Worm (Caenorhabditis elegans) whole organism, young adult: Measurements from ENCODE around the gene ZC373.2.

Source experiments
- B0019.2 ChIP-seq: fragments of 200-800 bp; sonication (Bioruptor generic); conservative IDR thresholded peaks from 2 replicates; pipeline ENCODE4 v1.3.6; 2022; ENCODE audit warnings: missing genetic modification reagents, missing genetic modification characterization, missing compliant biosample characterization
- B0336.3 ChIP-seq: fragments of 200-800 bp; sonication (Bioruptor generic); IDR thresholded peaks from 2 replicates; pipeline ENCODE4 v1.3.6; 2022; ENCODE audit warnings: missing genetic modification characterization, missing compliant biosample characterization
- F10E7.11 ChIP-seq: sonication (generic microtip); optimal IDR thresholded peaks from 2 replicates; lab custom pipeline; 2017; ENCODE audit warnings: mild to moderate bottlenecking, missing genetic modification characterization, moderate library complexity, missing compliant biosample characterization
- F33H1.4 ChIP-seq: fragments of 200-800 bp; sonication (Bioruptor generic); IDR thresholded peaks from 2 replicates; pipeline ENCODE4 v1.3.6; 2022; ENCODE audit warnings: missing genetic modification reagents, missing genetic modification characterization, missing compliant biosample characterization
- F57A8.1 ChIP-seq: fragments of 200-800 bp; sonication (Bioruptor generic); optimal IDR thresholded peaks from 2 replicates; lab custom pipeline; 2018; ENCODE audit warnings: mild to moderate bottlenecking, missing genetic modification characterization, moderate library complexity, missing compliant biosample characterization
- T26A5.8 ChIP-seq: sonication (generic microtip); optimal IDR thresholded peaks from 2 replicates; lab custom pipeline; 2016; ENCODE audit warnings: missing genetic modification characterization, missing compliant biosample characterization
- Y56A3A.18 ChIP-seq: fragments of 200-800 bp; sonication (Bioruptor generic); IDR thresholded peaks from 2 replicates; pipeline ENCODE4 v1.3.6; 2022; ENCODE audit warnings: missing genetic modification reagents, missing genetic modification characterization, missing compliant biosample characterization
- akir-1 ChIP-seq: fragments of 200-800 bp; sonication (Bioruptor generic); optimal IDR thresholded peaks from 2 replicates; lab custom pipeline; 2018; ENCODE audit warnings: mild to moderate bottlenecking, missing genetic modification characterization, moderate library complexity, missing compliant biosample characterization
- ama-1 ChIP-seq, 3 experiments: fragments of 150-350 bp in 1 of 3; sonication (generic microtip) in 2 of 3; optimal IDR thresholded peaks; 2 replicates each; lab custom pipeline; 2014 to 2018; ENCODE audit warnings: missing biosample characterization in 2 of 3, missing genetic modification characterization in 2 of 3, missing genetic modification reagents in 2 of 3
- aptf-3 ChIP-seq: fragments of 200-800 bp; sonication (Bioruptor generic); IDR thresholded peaks from 2 replicates; pipeline ENCODE4 v1.3.6; 2022; ENCODE audit warnings: missing genetic modification characterization, missing compliant biosample characterization
- attf-6 ChIP-seq: fragments of 200-800 bp; sonication (Bioruptor generic); IDR thresholded peaks from 2 replicates; pipeline ENCODE4 v1.3.6; 2022; ENCODE audit warnings: missing genetic modification reagents, missing genetic modification characterization, missing compliant biosample characterization
- bed-1 ChIP-seq: fragments of 200-800 bp; sonication (Bioruptor generic); IDR thresholded peaks from 2 replicates; pipeline ENCODE4 v1.3.6; 2022; ENCODE audit warnings: missing genetic modification reagents, missing genetic modification characterization, missing compliant biosample characterization
- ceh-27 ChIP-seq: fragments of 200-800 bp; sonication (Bioruptor generic); optimal IDR thresholded peaks from 2 replicates; lab custom pipeline; 2018; ENCODE audit warnings: mild to moderate bottlenecking, missing genetic modification characterization, moderate library complexity, missing compliant biosample characterization
- die-1 ChIP-seq: sonication (generic microtip); optimal IDR thresholded peaks from 2 replicates; lab custom pipeline; 2016; ENCODE audit warnings: missing genotype, mild to moderate bottlenecking, missing genetic modification characterization, missing compliant biosample characterization
- egrh-3 ChIP-seq: fragments of 200-800 bp; sonication (Bioruptor generic); IDR thresholded peaks from 2 replicates; pipeline ENCODE4 v1.3.6; 2022; ENCODE audit warnings: missing genetic modification reagents, missing genetic modification characterization, missing compliant biosample characterization
- ekl-4 ChIP-seq: fragments of 200-800 bp; sonication (Bioruptor generic); IDR thresholded peaks from 2 replicates; pipeline ENCODE4 v1.3.6; 2022; ENCODE audit warnings: missing genetic modification reagents, missing genetic modification characterization, missing compliant biosample characterization
- gei-17 ChIP-seq: fragments of 200-800 bp; sonication (Bioruptor generic); optimal IDR thresholded peaks from 2 replicates; lab custom pipeline; 2018; ENCODE audit warnings: mild to moderate bottlenecking, missing genetic modification characterization, missing compliant biosample characterization
- him-1 ChIP-seq: sonication (generic microtip); optimal IDR thresholded peaks from 2 replicates; lab custom pipeline; 2016; ENCODE audit warnings: missing genotype, missing genetic modification reagents, missing genetic modification characterization, missing compliant biosample characterization
- hrde-1 ChIP-seq: sonication (generic microtip); optimal IDR thresholded peaks from 2 replicates; lab custom pipeline; 2016; ENCODE audit warnings: missing genetic modification characterization, mild to moderate bottlenecking, missing compliant biosample characterization, moderate library complexity, missing genotype, missing genetic modification reagents, borderline replicate concordance
- let-526 ChIP-seq: fragments of 200-800 bp; sonication (Bioruptor generic); IDR thresholded peaks from 2 replicates; pipeline ENCODE4 v1.3.6; 2022; ENCODE audit warnings: missing genetic modification reagents, missing genetic modification characterization, missing compliant biosample characterization
- madf-8 ChIP-seq: fragments of 200-800 bp; sonication (Bioruptor generic); conservative IDR thresholded peaks from 2 replicates; pipeline ENCODE4 v1.3.6; 2022; ENCODE audit warnings: missing genetic modification reagents, missing genetic modification characterization, missing compliant biosample characterization
- mes-4 ChIP-seq: sonication (generic microtip); optimal IDR thresholded peaks from 2 replicates; lab custom pipeline; 2016; ENCODE audit warnings: missing genotype, missing genetic modification characterization, missing compliant biosample characterization
- nfya-1 ChIP-seq: sonication (generic microtip); optimal IDR thresholded peaks from 2 replicates; lab custom pipeline; 2017; ENCODE audit warnings: antibody characterized with exemption, missing compliant biosample characterization, missing genetic modification characterization, borderline replicate concordance; ENCODE audit not compliant: insufficient read depth
- nhr-179 ChIP-seq: sonication (generic microtip); optimal IDR thresholded peaks from 2 replicates; lab custom pipeline; 2016; ENCODE audit warnings: mild to moderate bottlenecking, missing genetic modification characterization, missing compliant biosample characterization
- pbrm-1 ChIP-seq: fragments of 200-800 bp; sonication (Bioruptor generic); IDR thresholded peaks from 2 replicates; pipeline ENCODE4 v1.3.6; 2022; ENCODE audit warnings: missing genetic modification reagents, missing genetic modification characterization, missing compliant biosample characterization
- rec-8 ChIP-seq, 2 experiments: sonication (generic microtip); optimal IDR thresholded peaks; 2 replicates each; lab custom pipeline; 2016; ENCODE audit warnings: mild to moderate bottlenecking in 2 of 2, missing genetic modification characterization in 2 of 2, missing genetic modification reagents in 2 of 2, missing genotype in 2 of 2, missing biosample characterization in 1 of 2, missing compliant biosample characterization in 1 of 2, moderate library complexity in 1 of 2
- repo-1 ChIP-seq: sonication (generic microtip); optimal IDR thresholded peaks from 2 replicates; lab custom pipeline; 2017; ENCODE audit warnings: mild to moderate bottlenecking, missing genetic modification characterization, missing compliant biosample characterization
- sdz-38 ChIP-seq: sonication (generic microtip); optimal IDR thresholded peaks from 2 replicates; lab custom pipeline; 2016; ENCODE audit warnings: missing genotype, missing genetic modification characterization, missing compliant biosample characterization
- sea-2 ChIP-seq: fragments of 200-800 bp; sonication (Bioruptor generic); IDR thresholded peaks from 2 replicates; pipeline ENCODE4 v1.3.6; 2022; ENCODE audit warnings: missing genetic modification characterization, missing compliant biosample characterization
- snpc-1.1 ChIP-seq: sonication (generic microtip); optimal IDR thresholded peaks from 2 replicates; lab custom pipeline; 2017; ENCODE audit warnings: missing genetic modification characterization, mild to moderate bottlenecking, missing compliant biosample characterization, antibody characterized with exemption, moderate library complexity, missing genotype, missing genetic modification reagents; ENCODE audit not compliant: insufficient read depth
- somi-1 ChIP-seq: fragments of 200-800 bp; sonication (Bioruptor generic); optimal IDR thresholded peaks from 2 replicates; lab custom pipeline; 2018; ENCODE audit warnings: mild to moderate bottlenecking, missing genetic modification characterization, missing compliant biosample characterization

The ZC373.2 gene

DNA sequence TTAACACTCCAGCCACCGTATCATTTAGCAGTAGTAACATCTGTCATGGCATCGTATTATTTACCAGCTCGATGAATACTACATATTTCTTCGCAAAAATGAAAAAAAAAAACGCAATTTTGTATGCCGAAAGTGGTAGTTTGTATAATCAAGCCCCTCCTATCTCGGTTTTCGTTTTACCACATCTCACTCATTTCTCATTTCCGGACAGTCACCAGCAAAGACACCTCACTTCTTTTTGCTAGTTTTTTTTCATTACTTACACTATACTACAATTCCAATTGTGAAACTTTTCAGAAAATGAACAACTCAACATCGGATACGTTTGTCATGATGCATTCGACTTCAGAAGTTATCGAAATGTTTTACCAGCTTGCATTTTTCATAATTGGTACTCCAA is 9.1 kb downstream of the ZC373.2 start, which contains the start of gene gnrr-3:
Gene gnrr-3, plus strand, starts transcription at position 301 of the 400 bp plus-strand sequence.
- TF ChIP-seq ceh-27 (no peak), egrh-3 (GFP tag; lab: Robert Waterston, UW) (no peak), sdz-38 (no peak), madf-8 (GFP tag; lab: Robert Waterston, UW) (no peak)

DNA sequence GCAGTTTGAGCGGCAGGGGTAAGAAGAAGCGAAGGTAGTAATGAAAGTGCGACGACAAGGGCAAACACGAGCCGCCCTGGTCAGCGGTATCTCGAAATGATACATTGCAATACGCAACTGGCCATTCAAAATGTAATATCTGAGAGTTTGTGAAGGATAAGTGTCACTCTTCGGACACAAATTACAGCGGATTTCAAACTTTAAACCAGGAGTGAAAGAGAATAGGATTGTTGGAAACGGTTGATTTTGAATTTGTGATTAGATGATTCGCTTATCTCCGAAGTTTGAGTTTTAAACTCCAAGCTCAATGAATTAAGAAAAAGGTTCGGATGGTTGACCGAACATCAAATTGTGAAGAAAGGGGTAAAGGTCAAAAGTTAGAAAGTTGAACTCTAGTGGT is 10.9 kb downstream of the ZC373.2 start, which contains the start of gene ZC374.2:
Gene ZC374.2, minus strand, starts transcription at position 101 of the 400 bp plus-strand sequence.
- TF ChIP-seq nhr-179: no peak
- no peak for TF ChIP-seq die-1 (tag; lab: Kevin White, UChicago)
- no peak for TF ChIP-seq bed-1 (GFP tag; lab: Robert Waterston, UW)
- TF ChIP-seq let-526 (GFP tag; lab: Robert Waterston, UW): no peak
- no peak for TF ChIP-seq attf-6 (GFP tag; lab: Robert Waterston, UW)
- TF ChIP-seq akir-1 (GFP tag; lab: Kevin White, UChicago): no peak
- TF ChIP-seq gei-17 (GFP tag; lab: Kevin White, UChicago): no peak
- TF ChIP-seq pbrm-1 (GFP tag; lab: Robert Waterston, UW): no peak
- TF ChIP-seq somi-1 (GFP tag; lab: Kevin White, UChicago): no peak
- TF ChIP-seq F33H1.4 (GFP tag; lab: Robert Waterston, UW): no peak
- no peak for TF ChIP-seq aptf-3 (GFP tag; lab: Robert Waterston, UW)
- no peak for TF ChIP-seq rec-8 (tag; optimal IDR thresholded peaks at IDR 0.05; lab: Kevin White, UChicago)
- TF ChIP-seq F57A8.1 (GFP tag; lab: Kevin White, UChicago): no peak
- TF ChIP-seq, all 124 proteins: peak for 0

- TF ChIP-seq ama-1 (optimal IDR thresholded peaks at IDR 0.05; lab: Kevin White, UChicago): no peak
- no peak for TF ChIP-seq ama-1 (GFP tag; optimal IDR thresholded peaks at IDR 0.05; lab: Kevin White, UChicago)
- TF ChIP-seq Y56A3A.18 (GFP tag; lab: Robert Waterston, UW): no peak
- no peak for TF ChIP-seq nfya-1 (tag; lab: Kevin White, UChicago)
- no peak for TF ChIP-seq B0019.2 (GFP tag; lab: Robert Waterston, UW)
- TF ChIP-seq sea-2 (GFP tag; lab: Robert Waterston, UW): no peak
- TF ChIP-seq mes-4 (tag; lab: Kevin White, UChicago): no peak
- no peak for TF ChIP-seq him-1 (tag; lab: Kevin White, UChicago)
- no peak for TF ChIP-seq F10E7.11 (tag; lab: Kevin White, UChicago)
- no peak for TF ChIP-seq ekl-4 (GFP tag; lab: Robert Waterston, UW)
- no peak for TF ChIP-seq hrde-1 (tag; lab: Kevin White, UChicago)
- TF ChIP-seq, all 124 proteins: peak for 0
Observed at ce11 chrX:10044473-10044872, 13.8 kb downstream of the ZC373.2 start.

ce11 chrX:10030836-10031235 is 27.4 kb downstream of the ZC373.2 start, which contains the start of gene sek-6:
sek-6 (plus strand) TSS chrX:10031150.
- TF ChIP-seq die-1 (tag; lab: Kevin White, UChicago) (no peak), snpc-1.1 (tag; lab: Kevin White, UChicago) (no peak), repo-1 (tag; lab: Kevin White, UChicago) (no peak), nfya-1 (tag; lab: Kevin White, UChicago) (no peak), T26A5.8 (no peak)

ce11 chrX:10027556-10027955 is 30.7 kb downstream of the ZC373.2 start, which contains the start of gene mkk-4:
mkk-4 (plus strand) TSS chrX:10027856.
- no peak for TF ChIP-seq B0336.3 (GFP tag; lab: Robert Waterston, UW)
- no peak for TF ChIP-seq F57A8.1 (GFP tag; lab: Kevin White, UChicago)
- TF ChIP-seq die-1 (tag; lab: Kevin White, UChicago): no peak
